Worm (Caenorhabditis elegans): Measurements from ENCODE around the gene C55A1.7.
"Not testable (repeated sequence)": the region's sequence is repeated elsewhere in the genome, so short reads cannot be mapped to it uniquely, and the experiment has no call there.

C55A1.7 gene

DNA sequence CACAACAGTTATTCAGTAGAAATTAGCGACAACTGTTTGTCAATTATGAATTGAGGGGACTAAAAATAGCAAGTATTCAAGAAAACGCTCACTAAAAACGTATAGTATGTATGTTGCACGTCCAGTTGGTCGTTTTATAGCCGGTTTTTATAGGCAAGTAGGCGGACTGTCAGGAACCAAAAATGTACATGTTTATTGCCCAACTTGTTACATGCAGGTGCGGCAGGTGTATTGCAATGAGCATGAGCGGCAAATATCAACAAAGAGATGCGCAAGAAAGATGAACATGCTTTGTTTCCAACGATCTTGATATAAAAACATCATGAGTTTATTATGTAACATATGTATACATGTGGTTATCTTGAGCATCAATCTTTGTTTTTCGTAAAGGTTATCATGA is 47.7 kb downstream of the C55A1.7 start, which contains the start of gene B0391.14:
TSS of gene B0391.14 (minus strand) at position 101 of the 400 bp plus-strand sequence.
- TF ChIP-seq drap-1 (GFP tag; optimal IDR thresholded peaks at IDR 0.05); snpc-4 (tag; optimal IDR thresholded peaks at IDR 0.05); blmp-1 (tag; optimal IDR thresholded peaks at IDR 0.05): not testable (repeated sequence)
